Fruit fly (Drosophila melanogaster) whole organism: ENCODE data around the gene SCaMC.

Source experiments
- CG8478 ChIP-seq: fragments of >200 bp; optimal IDR thresholded peaks from 2 replicates; lab custom pipeline; 2018; ENCODE audit warnings: inconsistent platforms
- EcR ChIP-seq, 2 experiments: fragments of >200 bp; optimal IDR thresholded peaks; 2 replicates each; lab custom pipeline; 2017; ENCODE audit warnings: missing biosample characterization in 2 of 2, missing genetic modification characterization in 2 of 2, missing genetic modification reagents in 2 of 2
- psq ChIP-seq: fragments of >200 bp; optimal IDR thresholded peaks from 2 replicates; lab custom pipeline; 2017

dm6 chr3L:12395871-12396270, 18.8 kb downstream of the SCaMC start, which contains the start of gene Obp69a:
- TF ChIP-seq psq (lab: Kevin White, UChicago) (no peak), CG8478 (lab: Kevin White, UChicago) (no peak), EcR (GFP tag; optimal IDR thresholded peaks at IDR 0.05; lab: Kevin White, UChicago) (no peak)
